Worm (Caenorhabditis elegans) whole organism, L4 larva: ENCODE results near the gene srh-25.

Experiments
- T20F7.1 ChIP-seq: fragments of 200-800 bp; sonication (Bioruptor generic); optimal IDR thresholded peaks from 2 replicates; lab custom pipeline; 2018; ENCODE audit warnings: mild to moderate bottlenecking, missing genetic modification characterization, missing compliant biosample characterization
- aha-1 ChIP-seq: fragments of 150-350 bp; peaks from one replicate; lab custom pipeline; 2014; ENCODE audit warnings: missing biosample characterization, missing genetic modification characterization
- ceh-82 ChIP-seq: sonication (generic microtip); optimal IDR thresholded peaks from 2 replicates; lab custom pipeline; 2017; ENCODE audit warnings: missing biosample characterization, missing genetic modification characterization
- daf-16 ChIP-seq, 3 experiments: sonication (generic microtip); optimal IDR thresholded peaks; 2 replicates each; lab custom pipeline; 2016 to 2017; ENCODE audit warnings: missing genetic modification characterization in 3 of 3, missing genetic modification reagents in 3 of 3, mild to moderate bottlenecking in 2 of 3, missing compliant biosample characterization in 2 of 3, missing biosample characterization in 1 of 3, moderate library complexity in 1 of 3
- dmd-6 ChIP-seq: fragments of 200-800 bp; sonication (Bioruptor generic); IDR thresholded peaks from 2 replicates; pipeline ENCODE4 v1.3.6; 2022; ENCODE audit warnings: missing genetic modification reagents, missing genetic modification characterization, missing compliant biosample characterization
- dmd-8 ChIP-seq: fragments of 200-800 bp; sonication (Bioruptor generic); IDR thresholded peaks from 2 replicates; pipeline ENCODE4 v1.3.6; 2022; ENCODE audit warnings: missing genetic modification characterization, missing compliant biosample characterization
- dmd-9 ChIP-seq: fragments of 200-800 bp; sonication (Bioruptor generic); IDR thresholded peaks from 2 replicates; pipeline ENCODE4 v1.3.6; 2022; ENCODE audit warnings: missing genetic modification reagents, missing genetic modification characterization, missing compliant biosample characterization
- dve-1 ChIP-seq: sonication (generic microtip); optimal IDR thresholded peaks from 2 replicates; lab custom pipeline; 2017; ENCODE audit warnings: antibody characterized with exemption, mild to moderate bottlenecking, missing genetic modification characterization, missing compliant biosample characterization; ENCODE audit not compliant: insufficient read depth
- egl-43 ChIP-seq: fragments of 200-800 bp; sonication (Bioruptor generic); IDR thresholded peaks from 2 replicates; pipeline ENCODE4 v1.3.6; 2022; ENCODE audit warnings: missing genetic modification reagents, missing genetic modification characterization, missing compliant biosample characterization
- hlh-11 ChIP-seq: fragments of 200-800 bp; sonication (Bioruptor generic); optimal IDR thresholded peaks from 2 replicates; lab custom pipeline; 2018; ENCODE audit warnings: mild to moderate bottlenecking, missing genetic modification characterization, missing compliant biosample characterization
- hlh-30 ChIP-seq: sonication (generic microtip); optimal IDR thresholded peaks from 2 replicates; lab custom pipeline; 2017; ENCODE audit warnings: antibody characterized with exemption, mild to moderate bottlenecking, missing genetic modification characterization, missing compliant biosample characterization; ENCODE audit not compliant: insufficient read depth
- hmg-1.1 ChIP-seq: fragments of 200-800 bp; sonication (Bioruptor generic); IDR thresholded peaks from 2 replicates; pipeline ENCODE4 v1.3.6; 2022; ENCODE audit warnings: missing genetic modification reagents, missing genetic modification characterization, missing compliant biosample characterization
- jun-1 ChIP-seq: fragments of 150-350 bp; optimal IDR thresholded peaks from 2 replicates; lab custom pipeline; 2014; ENCODE audit warnings: missing biosample characterization, missing genetic modification reagents, missing genetic modification characterization
- lin-39 ChIP-seq: fragments of 150-350 bp; optimal IDR thresholded peaks from 2 replicates; lab custom pipeline; 2014; ENCODE audit warnings: missing biosample characterization, missing genetic modification reagents, missing genetic modification characterization
- lsy-2 ChIP-seq, 2 experiments: fragments of 150-350 bp in 1 of 2; sonication (generic microtip) in 1 of 2; optimal IDR thresholded peaks; 2 replicates each; lab custom pipeline; 2014 to 2017; ENCODE audit warnings: missing biosample characterization in 2 of 2, missing genetic modification characterization in 2 of 2
- mdl-1 ChIP-seq, 2 experiments: fragments of 150-350 bp in 1 of 2; sonication (generic microtip) in 1 of 2; optimal IDR thresholded peaks; 2 replicates each; lab custom pipeline; 2014 to 2017; ENCODE audit warnings: missing biosample characterization in 2 of 2, missing genetic modification characterization in 2 of 2
- mep-1 ChIP-seq: fragments of 150-350 bp; sonication (generic microtip); optimal IDR thresholded peaks from 3 replicates; lab custom pipeline; 2014; ENCODE audit warnings: missing biosample characterization, missing genetic modification characterization
- mxl-3 ChIP-seq: fragments of 200-800 bp; sonication (Bioruptor generic); optimal IDR thresholded peaks from 2 replicates; lab custom pipeline; 2018; ENCODE audit warnings: mild to moderate bottlenecking, missing genetic modification characterization, missing compliant biosample characterization
- nhr-237 ChIP-seq: sonication (generic microtip); optimal IDR thresholded peaks from 2 replicates; lab custom pipeline; 2017; ENCODE audit warnings: missing biosample characterization, missing genetic modification characterization
- nhr-25 ChIP-seq: sonication (generic microtip); optimal IDR thresholded peaks from 2 replicates; lab custom pipeline; 2017; ENCODE audit warnings: missing genetic modification characterization, mild to moderate bottlenecking, missing compliant biosample characterization, antibody characterized with exemption, moderate library complexity, borderline replicate concordance; ENCODE audit not compliant: insufficient read depth
- nhr-28 ChIP-seq: fragments of 150-350 bp; optimal IDR thresholded peaks from 2 replicates; lab custom pipeline; 2014; ENCODE audit warnings: missing biosample characterization, missing genetic modification characterization
- nhr-42 ChIP-seq: fragments of 200-800 bp; sonication (Bioruptor generic); IDR thresholded peaks from 2 replicates; pipeline ENCODE4 v1.3.6; 2022; ENCODE audit warnings: missing genetic modification characterization, missing compliant biosample characterization
- nhr-48 ChIP-seq: sonication (generic microtip); optimal IDR thresholded peaks from 2 replicates; lab custom pipeline; 2016; ENCODE audit warnings: mild to moderate bottlenecking, missing genetic modification characterization, missing compliant biosample characterization
- nhr-6 ChIP-seq: fragments of 150-350 bp; optimal IDR thresholded peaks from 2 replicates; lab custom pipeline; 2014; ENCODE audit warnings: missing biosample characterization, missing genetic modification characterization
- rbr-2 ChIP-seq: sonication (generic microtip); optimal IDR thresholded peaks from 2 replicates; lab custom pipeline; 2016; ENCODE audit warnings: missing genotype, missing genetic modification characterization, missing compliant biosample characterization
- spr-3 ChIP-seq: fragments of 200-800 bp; sonication (Bioruptor generic); optimal IDR thresholded peaks from 2 replicates; lab custom pipeline; 2018; ENCODE audit warnings: mild to moderate bottlenecking, missing genetic modification characterization, missing compliant biosample characterization
- unc-62 ChIP-seq, 3 experiments: fragments of 150-350 bp in 1 of 3; sonication (generic microtip); optimal IDR thresholded peaks in 2 of 3; peaks in 1 of 3; 1 replicate in 1 of 3; 2 replicates in 2 of 3; lab custom pipeline; 2014 to 2017; ENCODE audit warnings: missing biosample characterization in 3 of 3, missing genetic modification characterization in 3 of 3, missing genetic modification reagents in 3 of 3, missing genotype in 1 of 3
- zfp-3 ChIP-seq: fragments of 200-800 bp; sonication (Bioruptor generic); conservative IDR thresholded peaks from 2 replicates; pipeline ENCODE4 v1.3.6; 2022; ENCODE audit warnings: missing genetic modification reagents, missing genetic modification characterization, missing compliant biosample characterization
- zip-11 ChIP-seq: fragments of 200-800 bp; sonication (Bioruptor generic); IDR thresholded peaks from 2 replicates; pipeline ENCODE4 v1.3.6; 2022; ENCODE audit warnings: missing genetic modification characterization, missing compliant biosample characterization
- zip-2 ChIP-seq: fragments of 150-350 bp; optimal IDR thresholded peaks from 2 replicates; lab custom pipeline; 2014; ENCODE audit warnings: missing biosample characterization, missing genetic modification characterization
- ztf-7 ChIP-seq: fragments of 150-350 bp; optimal IDR thresholded peaks from 2 replicates; lab custom pipeline; 2014; ENCODE audit warnings: missing biosample characterization, missing genetic modification characterization

srh-25 gene

DNA sequence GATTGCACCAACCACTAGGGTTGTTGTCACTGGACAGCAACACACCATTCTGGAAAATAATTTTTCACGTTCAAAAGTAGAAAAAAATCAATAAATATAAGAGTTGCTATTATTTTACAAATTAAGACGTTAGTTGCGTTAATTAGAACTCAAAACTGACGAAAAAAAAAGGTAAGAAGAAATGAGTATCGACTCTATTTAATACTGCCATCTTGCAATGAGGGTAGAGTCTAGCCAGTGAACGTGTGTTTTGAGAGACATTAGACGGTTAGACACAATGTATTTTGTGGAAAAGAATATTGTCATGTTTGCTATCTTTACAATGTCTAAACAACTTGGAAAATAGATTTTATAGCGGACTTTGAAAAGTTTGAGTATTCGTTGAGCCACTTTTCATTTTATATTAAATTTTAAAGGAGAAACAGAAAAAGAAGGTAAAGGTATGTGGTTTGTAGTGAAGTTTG is 19.9 kb downstream of the srh-25 start, which contains the start of gene cdr-6 (continued):
- TF ChIP-seq nhr-48 (tag; lab: Kevin White, UChicago) = peak; percentile 13
- no peak for TF ChIP-seq nhr-237 (tag; lab: Kevin White, UChicago)
- TF ChIP-seq mdl-1 (tag; optimal IDR thresholded peaks at IDR 0.05; lab: Kevin White, UChicago) = peak in 1 of 2 experiments; percentile 24
- TF ChIP-seq dmd-9 (GFP tag; lab: Robert Waterston, UW) = no peak
- no peak for TF ChIP-seq zip-11 (GFP tag; lab: Robert Waterston, UW)
- peak; percentile 45 for TF ChIP-seq dve-1 (tag; lab: Kevin White, UChicago)
- TF ChIP-seq nhr-42 (GFP tag; lab: Robert Waterston, UW) = no peak

- peak in 1 of 2 experiments; percentile 80 for TF ChIP-seq unc-62 (GFP tag; optimal IDR thresholded peaks at IDR 0.05 in 1 of 2; lab: Kevin White, UChicago)
- no peak for TF ChIP-seq unc-62 (tag; optimal IDR thresholded peaks at IDR 0.05; lab: Kevin White, UChicago)
- no peak for TF ChIP-seq jun-1 (tag; lab: Kevin White, UChicago)
- TF ChIP-seq spr-3 (GFP tag; lab: Kevin White, UChicago) = no peak
These were observed 21.3 kb downstream of the srh-25 start for ce11 chrV:12412321-12412720.

ce11 chrV:12411909-12412308 is 21.7 kb downstream of the srh-25 start, which contains the start of gene cdr-7:
cdr-7 (minus strand) TSS chrV:12412113.
- peak; percentile 13 for TF ChIP-seq nhr-28 (tag; lab: Kevin White, UChicago)
- TF ChIP-seq zfp-3 (GFP tag; lab: Robert Waterston, UW) = no peak

DNA sequence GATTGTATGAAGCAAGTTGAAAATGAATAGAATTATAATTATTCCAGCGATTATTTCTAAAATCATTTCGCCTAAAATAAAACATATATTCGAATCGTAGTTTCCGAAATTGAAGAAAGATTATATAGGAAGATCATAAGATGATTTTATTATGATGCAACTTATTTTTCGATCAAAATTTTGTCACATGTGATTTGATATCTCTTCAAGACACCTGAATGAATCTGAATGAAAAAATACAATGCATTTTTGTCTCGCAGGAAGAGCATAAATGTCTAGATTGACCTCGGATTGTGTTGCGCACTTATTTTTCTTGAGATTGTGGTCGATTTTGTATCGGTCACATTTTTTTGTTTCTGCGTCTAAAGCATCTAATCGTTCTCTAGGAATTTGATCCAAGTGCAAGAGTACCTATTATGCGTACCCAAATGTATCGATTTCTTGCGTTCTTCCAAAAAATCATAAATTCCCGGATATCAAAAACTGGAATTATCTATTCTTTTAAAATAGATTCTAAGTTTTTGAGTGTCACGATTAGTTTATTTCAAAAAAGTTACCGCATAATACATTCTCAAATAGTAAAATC is 23.1 kb downstream of the srh-25 start, which contains the start of gene hrg-2:
Gene hrg-2, minus strand, starts transcription at position 98 of the 586 bp plus-strand sequence.
- no peak for TF ChIP-seq lin-39 (tag; lab: Kevin White, UChicago)
- TF ChIP-seq zip-2 (tag; lab: Kevin White, UChicago) = no peak
- no peak for TF ChIP-seq dmd-6 (GFP tag; lab: Robert Waterston, UW)
- TF ChIP-seq mep-1 (tag; lab: Kevin White, UChicago) = peak; percentile 2
- TF ChIP-seq egl-43 (GFP tag; lab: Robert Waterston, UW) = no peak
- no peak for TF ChIP-seq dmd-8 (GFP tag; lab: Robert Waterston, UW)
- TF ChIP-seq dmd-9 (GFP tag; lab: Robert Waterston, UW) = no peak
- peak; percentile 31 for TF ChIP-seq aha-1 (tag; lab: Kevin White, UChicago)
- TF ChIP-seq ztf-7 = peak; percentile 93
- no peak for TF ChIP-seq ceh-82 (tag; lab: Kevin White, UChicago)
- TF ChIP-seq nhr-28 (tag; lab: Kevin White, UChicago) = peak; percentile 14
- TF ChIP-seq dve-1 (tag; lab: Kevin White, UChicago) = peak; percentile 11
- TF ChIP-seq rbr-2 (tag; lab: Kevin White, UChicago) = no peak
- TF ChIP-seq nhr-48 (tag; lab: Kevin White, UChicago) = peak; percentile 64
- TF ChIP-seq hlh-30 (tag; lab: Kevin White, UChicago) = peak; percentile 40

DNA sequence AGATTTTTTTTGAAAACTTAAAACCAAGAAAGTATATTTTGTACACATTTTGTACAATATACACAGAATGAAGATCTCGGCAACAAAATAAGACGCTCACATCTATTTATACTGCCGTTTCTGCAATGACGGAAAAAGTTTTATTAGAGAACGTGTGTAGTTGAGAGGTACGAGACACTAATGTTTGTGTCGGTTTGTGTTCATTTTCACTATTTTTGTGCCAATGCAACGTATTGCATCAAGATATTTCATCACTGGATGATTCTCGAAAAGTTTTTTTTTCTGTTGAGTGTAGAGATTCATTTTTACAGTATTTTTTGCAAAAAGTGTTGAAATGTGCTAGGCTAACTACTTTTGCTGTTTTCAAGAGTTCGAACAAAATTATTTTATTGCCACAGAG is 24.6 kb downstream of the srh-25 start:
- peak; percentile 26 for TF ChIP-seq nhr-6 (tag; lab: Kevin White, UChicago)
- peak; percentile 33 for TF ChIP-seq hlh-11
- no peak for TF ChIP-seq mxl-3 (GFP tag; lab: Kevin White, UChicago)
- TF ChIP-seq mep-1 (tag; lab: Kevin White, UChicago) = peak; percentile 51
- peak; percentile 14 for TF ChIP-seq dve-1 (tag; lab: Kevin White, UChicago)
- TF ChIP-seq T20F7.1 (GFP tag; lab: Kevin White, UChicago) = peak; percentile 29
- peak in 1 of 2 experiments; percentile 21 for TF ChIP-seq daf-16 (GFP tag; optimal IDR thresholded peaks at IDR 0.05; lab: Kevin White, UChicago)
- TF ChIP-seq daf-16 (tag; optimal IDR thresholded peaks at IDR 0.05; lab: Kevin White, UChicago) = peak; percentile 11
- no peak for TF ChIP-seq hmg-1.1
- peak; percentile 91 for TF ChIP-seq nhr-28 (tag; lab: Kevin White, UChicago)
- TF ChIP-seq nhr-25 (tag; lab: Kevin White, UChicago) = no peak
- peak in 1 of 2 experiments; percentile 33 for TF ChIP-seq lsy-2 (tag; optimal IDR thresholded peaks at IDR 0.05; lab: Kevin White, UChicago)
